Fruit fly (Drosophila melanogaster): Measurements from ENCODE around the gene He.

The He gene

DNA sequence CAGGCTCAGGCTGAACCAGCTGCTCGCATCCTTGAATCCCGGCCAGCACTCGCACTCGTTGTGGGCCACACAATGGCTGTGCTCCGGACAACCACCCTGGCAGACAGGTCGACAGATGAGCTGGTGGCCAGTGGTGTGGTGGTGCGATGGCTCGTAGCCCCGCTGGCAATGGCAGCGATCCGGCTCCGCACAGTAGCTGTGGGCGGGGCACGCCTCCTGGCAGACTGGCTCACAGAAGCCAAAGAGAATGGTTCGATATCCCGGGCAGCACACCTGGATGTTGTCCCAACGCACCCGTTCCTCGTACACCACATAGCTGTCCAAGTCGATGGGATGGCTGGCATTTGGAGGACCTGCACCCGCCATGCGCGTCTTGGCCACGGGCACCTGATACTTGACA is 46.9 kb upstream of the He start:
- TF ChIP-seq CG7101 (tag; optimal IDR thresholded peaks at IDR 0.05) (no peak), bab1 (GFP tag; optimal IDR thresholded peaks at IDR 0.05) (no peak), CG11617 (GFP tag; optimal IDR thresholded peaks at IDR 0.05) (no peak), Clk (GFP tag; optimal IDR thresholded peaks at IDR 0.05) (no peak), CG7045 (GFP tag; optimal IDR thresholded peaks at IDR 0.05) (no peak), tj (GFP tag; optimal IDR thresholded peaks at IDR 0.05) (no peak), Hr96 (GFP tag; optimal IDR thresholded peaks at IDR 0.05) (no peak), cnc (optimal IDR thresholded peaks at IDR 0.05) (no peak), CG12768 (GFP tag; optimal IDR thresholded peaks at IDR 0.05) (no peak), toe (GFP tag; optimal IDR thresholded peaks at IDR 0.05) (no peak), cic (GFP tag; optimal IDR thresholded peaks at IDR 0.05) (no peak), Mnt (GFP tag; optimal IDR thresholded peaks at IDR 0.05) (no peak), ovo (GFP tag; optimal IDR thresholded peaks at IDR 0.05) (no peak), pad (GFP tag; optimal IDR thresholded peaks at IDR 0.05) (no peak)

DNA sequence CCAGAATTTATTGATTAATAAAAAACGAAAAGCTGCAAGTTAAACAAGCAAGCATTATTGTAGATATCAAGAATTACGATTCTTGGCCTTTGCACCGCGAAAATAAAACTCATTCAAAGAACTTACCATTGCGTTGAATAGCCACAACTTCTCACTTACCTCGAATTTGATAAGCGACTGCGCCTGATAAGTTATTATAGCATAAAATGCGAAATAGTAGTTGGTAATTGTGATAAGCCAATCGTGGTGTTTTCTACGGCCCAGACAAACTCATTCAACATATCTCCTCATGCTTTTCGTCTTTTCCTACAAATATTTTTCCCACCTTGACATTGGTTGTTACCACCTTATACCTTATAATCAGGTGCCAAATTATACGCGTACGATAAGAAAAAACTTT is 42.4 kb upstream of the He start:
- no peak for TF ChIP-seq CG14711 (tag; optimal IDR thresholded peaks at IDR 0.05)
- no peak for TF ChIP-seq CG12768 (GFP tag; optimal IDR thresholded peaks at IDR 0.05)
- no peak for TF ChIP-seq bab1 (GFP tag; optimal IDR thresholded peaks at IDR 0.05)
- TF ChIP-seq CG7101 (tag; optimal IDR thresholded peaks at IDR 0.05) = no peak
- no peak for TF ChIP-seq CG33017 (tag; optimal IDR thresholded peaks at IDR 0.05)
- TF ChIP-seq Mnt (GFP tag; optimal IDR thresholded peaks at IDR 0.05) = no peak
- no peak for TF ChIP-seq ovo (GFP tag; optimal IDR thresholded peaks at IDR 0.05)
- TF ChIP-seq cic (GFP tag; optimal IDR thresholded peaks at IDR 0.05) = no peak
- TF ChIP-seq toe (GFP tag; optimal IDR thresholded peaks at IDR 0.05) = no peak
- no peak for TF ChIP-seq cnc (optimal IDR thresholded peaks at IDR 0.05)
- no peak for TF ChIP-seq kay (GFP tag; ENCODE audit: borderline replicate concordance)
- TF ChIP-seq Hr96 (GFP tag; optimal IDR thresholded peaks at IDR 0.05) = no peak
- no peak for TF ChIP-seq Crg-1 (GFP tag; optimal IDR thresholded peaks at IDR 0.05)
- TF ChIP-seq tj (GFP tag; optimal IDR thresholded peaks at IDR 0.05) = no peak
- no peak for TF ChIP-seq Clk (GFP tag; optimal IDR thresholded peaks at IDR 0.05)

DNA sequence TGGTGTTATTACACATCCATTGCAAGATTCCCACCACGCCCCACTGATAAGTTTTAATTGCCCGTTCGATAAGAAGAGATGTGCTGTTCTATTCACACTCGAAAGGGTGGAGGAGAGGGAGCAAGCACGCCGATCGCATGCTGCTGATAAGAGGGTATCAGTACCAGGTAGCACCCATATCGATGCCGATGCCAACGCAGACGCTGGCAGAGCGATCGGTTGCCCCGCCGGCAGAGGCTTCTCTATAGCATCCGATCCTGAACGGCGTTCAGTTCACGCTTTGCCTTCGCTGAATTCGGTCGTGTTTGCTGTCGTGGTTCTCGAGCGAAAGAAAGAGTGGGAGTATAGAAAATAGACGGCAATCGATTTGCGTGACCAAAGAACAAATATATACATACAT is 40.7 kb upstream of the He start:
- TF ChIP-seq Mnt (GFP tag; optimal IDR thresholded peaks at IDR 0.05) (peak; percentile 44), cic (GFP tag; optimal IDR thresholded peaks at IDR 0.05) (peak; percentile 78), pad (GFP tag; optimal IDR thresholded peaks at IDR 0.05) (peak; percentile 15), CG5204 (GFP tag; optimal IDR thresholded peaks at IDR 0.05) (no peak)

DNA sequence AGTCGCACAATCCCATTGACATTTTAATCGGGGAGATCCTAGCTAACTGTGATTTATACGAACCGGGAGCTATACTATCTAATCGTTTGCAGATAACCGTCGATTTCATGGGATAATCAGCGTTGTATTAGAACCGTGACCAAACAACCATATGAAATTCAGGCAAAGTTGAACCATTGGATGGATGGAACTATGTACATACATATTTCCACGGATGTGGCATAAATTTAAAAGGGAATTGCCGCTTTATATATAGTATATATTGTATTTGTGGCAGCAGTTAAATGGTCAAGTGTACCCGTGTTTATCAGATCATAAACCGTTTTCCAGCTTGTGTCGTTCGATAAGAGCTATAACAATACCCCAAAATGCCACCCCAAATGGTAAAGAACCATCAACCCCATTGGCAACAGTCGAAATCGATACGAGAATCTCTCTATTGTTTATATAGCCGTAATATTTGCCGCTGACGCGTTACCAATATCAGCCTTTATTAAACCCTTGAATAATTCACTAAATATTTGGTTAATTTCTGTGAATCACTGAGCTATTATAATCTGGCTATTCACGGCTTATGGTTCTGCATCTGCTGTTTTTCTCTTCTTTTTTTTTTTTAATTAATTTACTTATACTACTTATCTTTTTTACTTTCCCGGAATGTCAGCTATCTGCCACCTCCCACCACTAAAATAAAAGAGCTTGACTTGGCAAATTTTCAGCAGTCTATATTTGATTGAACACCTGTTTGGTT is 39.7 kb upstream of the He start, which contains the start of gene bgm:
bgm (plus strand) TSS at position 701 of the 751 bp plus-strand sequence.
- TF ChIP-seq CG7101 (tag; optimal IDR thresholded peaks at IDR 0.05) (no peak), ovo (GFP tag; optimal IDR thresholded peaks at IDR 0.05) (no peak), Mnt (GFP tag; optimal IDR thresholded peaks at IDR 0.05) (no peak), CG11617 (GFP tag; optimal IDR thresholded peaks at IDR 0.05) (no peak), CG12768 (GFP tag; optimal IDR thresholded peaks at IDR 0.05) (no peak), tj (GFP tag; optimal IDR thresholded peaks at IDR 0.05) (no peak), toe (GFP tag; optimal IDR thresholded peaks at IDR 0.05) (no peak), pad (GFP tag; optimal IDR thresholded peaks at IDR 0.05) (no peak), cic (GFP tag; optimal IDR thresholded peaks at IDR 0.05) (no peak), CG14711 (tag; optimal IDR thresholded peaks at IDR 0.05) (no peak), CG7045 (GFP tag; optimal IDR thresholded peaks at IDR 0.05) (no peak), bab1 (GFP tag; optimal IDR thresholded peaks at IDR 0.05) (no peak), Clk (GFP tag; optimal IDR thresholded peaks at IDR 0.05) (no peak), CG5204 (GFP tag; optimal IDR thresholded peaks at IDR 0.05) (no peak), Hr96 (GFP tag; optimal IDR thresholded peaks at IDR 0.05) (no peak)

DNA sequence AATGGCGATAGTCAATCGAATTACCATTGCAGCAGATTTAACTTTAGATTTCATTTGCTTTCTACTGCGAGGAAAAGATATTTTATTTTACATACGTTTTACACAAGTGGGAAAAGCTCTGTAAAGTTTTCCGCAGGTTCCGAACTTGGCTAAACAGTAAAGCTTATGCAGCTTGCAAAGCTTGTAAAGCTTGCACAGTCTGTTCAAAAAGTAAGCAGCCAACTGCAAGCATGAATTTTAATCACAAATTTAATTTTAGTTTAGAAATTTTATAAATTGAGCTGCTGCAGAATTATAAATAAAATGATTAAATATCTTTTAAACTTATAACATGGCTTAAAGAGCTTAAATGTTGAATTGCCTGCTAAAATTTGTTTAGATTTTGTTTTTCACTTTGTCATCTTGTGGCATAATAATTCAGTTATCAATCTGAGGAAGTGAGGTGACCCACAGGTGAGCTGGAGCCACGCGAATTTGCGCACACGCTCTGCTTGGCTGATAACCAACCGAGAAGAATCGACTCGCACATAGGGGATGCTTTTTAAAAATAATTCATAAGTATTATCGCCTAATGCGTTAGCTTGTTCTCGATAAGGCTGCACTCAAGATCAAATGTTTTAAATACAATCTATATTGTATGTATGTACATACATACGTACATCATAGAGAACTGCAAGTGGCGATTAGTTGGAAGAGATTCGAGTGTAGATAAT is 39.0 kb upstream of the He start:
- TF ChIP-seq cic (GFP tag; optimal IDR thresholded peaks at IDR 0.05) = peak; percentile 56
- no peak for TF ChIP-seq Hr96 (GFP tag; optimal IDR thresholded peaks at IDR 0.05)
- TF ChIP-seq ovo (GFP tag; optimal IDR thresholded peaks at IDR 0.05) = no peak
- no peak for TF ChIP-seq CG5204 (GFP tag; optimal IDR thresholded peaks at IDR 0.05)
- TF ChIP-seq Crg-1 (GFP tag; optimal IDR thresholded peaks at IDR 0.05) = no peak
- no peak for TF ChIP-seq toe (GFP tag; optimal IDR thresholded peaks at IDR 0.05)
- TF ChIP-seq tj (GFP tag; optimal IDR thresholded peaks at IDR 0.05) = peak; percentile 16
- TF ChIP-seq CG11617 (GFP tag; optimal IDR thresholded peaks at IDR 0.05) = no peak
- peak; percentile 7 for TF ChIP-seq Mnt (GFP tag; optimal IDR thresholded peaks at IDR 0.05)
- peak in 1 of 2 experiments; percentile 49 for TF ChIP-seq cnc (optimal IDR thresholded peaks at IDR 0.05)
- peak; percentile 20 for TF ChIP-seq bab1 (GFP tag; optimal IDR thresholded peaks at IDR 0.05)
- TF ChIP-seq CG14711 (tag; optimal IDR thresholded peaks at IDR 0.05) = peak; percentile 36
- peak; percentile 11 for TF ChIP-seq CG12768 (GFP tag; optimal IDR thresholded peaks at IDR 0.05)
- peak; percentile 75 for TF ChIP-seq CG33017 (tag; optimal IDR thresholded peaks at IDR 0.05)
- peak; percentile 50 for TF ChIP-seq CG7045 (GFP tag; optimal IDR thresholded peaks at IDR 0.05)
- peak; percentile 20 for TF ChIP-seq pad (GFP tag; optimal IDR thresholded peaks at IDR 0.05)
- peak; percentile 72 for TF ChIP-seq kay (GFP tag; ENCODE audit: borderline replicate concordance)
- peak; percentile 59 for TF ChIP-seq CG7101 (tag; optimal IDR thresholded peaks at IDR 0.05)
- no peak for TF ChIP-seq CG1620 (GFP tag; optimal IDR thresholded peaks at IDR 0.05)
- no peak for TF ChIP-seq Clk (GFP tag; optimal IDR thresholded peaks at IDR 0.05)

DNA sequence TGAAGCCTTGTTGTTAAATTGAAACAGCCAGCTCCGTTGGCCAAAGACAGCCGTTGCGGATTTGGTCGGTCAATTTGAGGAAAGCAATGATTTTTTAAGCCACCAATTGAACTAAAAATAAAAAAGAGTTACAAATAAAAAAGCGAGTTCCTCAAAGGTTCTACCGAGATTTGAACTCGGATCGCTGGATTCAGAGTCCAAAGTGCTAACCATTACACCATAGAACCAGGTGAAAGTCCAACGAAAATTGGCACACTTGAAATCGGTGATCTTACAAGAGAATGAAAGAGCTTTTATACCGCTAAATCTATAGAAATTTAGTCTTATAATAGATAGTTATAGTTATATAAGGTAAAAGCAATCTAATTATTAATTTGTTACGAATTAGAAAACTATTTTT is 37.7 kb upstream of the He start:
- TF ChIP-seq Mnt (GFP tag; optimal IDR thresholded peaks at IDR 0.05) (no peak), Clk (GFP tag; optimal IDR thresholded peaks at IDR 0.05) (no peak), Hr96 (GFP tag; optimal IDR thresholded peaks at IDR 0.05) (no peak), CG11617 (GFP tag; optimal IDR thresholded peaks at IDR 0.05) (no peak), CG14711 (tag; optimal IDR thresholded peaks at IDR 0.05) (no peak), toe (GFP tag; optimal IDR thresholded peaks at IDR 0.05) (no peak), CG12768 (GFP tag; optimal IDR thresholded peaks at IDR 0.05) (peak; percentile 29), bab1 (GFP tag; optimal IDR thresholded peaks at IDR 0.05) (no peak), tj (GFP tag; optimal IDR thresholded peaks at IDR 0.05) (no peak), kay (GFP tag; ENCODE audit: borderline replicate concordance) (peak; percentile 84), ovo (GFP tag; optimal IDR thresholded peaks at IDR 0.05) (no peak)
